Worm (Caenorhabditis elegans) whole organism, mixed stage, embryonic: ENCODE results near the gene cul-5.

Experiments
- bed-3 ChIP-seq: fragments of 200-800 bp; sonication (Bioruptor generic); optimal IDR thresholded peaks from 3 replicates; lab custom pipeline; 2018; ENCODE audit warnings: mild to moderate bottlenecking, missing genetic modification characterization, moderate library complexity, missing compliant biosample characterization
- cnd-1 ChIP-seq: fragments of 200-800 bp; sonication (Bioruptor generic); optimal IDR thresholded peaks from 2 replicates; lab custom pipeline; 2018; ENCODE audit warnings: mild to moderate bottlenecking, missing genetic modification characterization, missing compliant biosample characterization
- elt-3 ChIP-seq: fragments of 150-350 bp; optimal IDR thresholded peaks from 2 replicates; lab custom pipeline; 2014; ENCODE audit warnings: missing biosample characterization, missing genetic modification characterization
- lin-32 ChIP-seq: fragments of 200-800 bp; sonication (Bioruptor generic); optimal IDR thresholded peaks from 2 replicates; lab custom pipeline; 2018; ENCODE audit warnings: mild to moderate bottlenecking, missing genetic modification characterization, missing compliant biosample characterization
- lsy-2 ChIP-seq: fragments of 150-350 bp; optimal IDR thresholded peaks from 2 replicates; lab custom pipeline; 2014; ENCODE audit warnings: missing biosample characterization, missing genetic modification characterization
- mep-1 ChIP-seq: fragments of 150-350 bp; optimal IDR thresholded peaks from 2 replicates; lab custom pipeline; 2017; ENCODE audit warnings: missing biosample characterization, missing genetic modification reagents, missing genetic modification characterization, inconsistent platforms
- nhr-2 ChIP-seq: fragments of 150-350 bp; optimal IDR thresholded peaks from 2 replicates; lab custom pipeline; 2014; ENCODE audit warnings: missing biosample characterization, missing genetic modification characterization
- nhr-237 ChIP-seq: fragments of 150-350 bp; optimal IDR thresholded peaks from 2 replicates; lab custom pipeline; 2014; ENCODE audit warnings: missing biosample characterization, missing genetic modification characterization
- nhr-76 ChIP-seq: sonication (generic microtip); optimal IDR thresholded peaks from 2 replicates; lab custom pipeline; 2017; ENCODE audit warnings: missing biosample characterization, missing genetic modification characterization
- unc-39 ChIP-seq: fragments of 150-350 bp; optimal IDR thresholded peaks from 2 replicates; lab custom pipeline; 2014; ENCODE audit warnings: missing biosample characterization, missing genetic modification characterization
- unc-62 ChIP-seq: fragments of 150-350 bp; optimal IDR thresholded peaks from 2 replicates; lab custom pipeline; 2014; ENCODE audit warnings: missing biosample characterization, missing genetic modification reagents, missing genetic modification characterization
- ztf-11 ChIP-seq: fragments of 150-350 bp; optimal IDR thresholded peaks from 2 replicates; lab custom pipeline; 2014; ENCODE audit warnings: missing biosample characterization, missing genetic modification characterization

- TF ChIP-seq nhr-76: no peak
- no peak for TF ChIP-seq elt-3 (tag; lab: Kevin White, UChicago)
- TF ChIP-seq unc-62 (GFP tag; lab: Kevin White, UChicago): no peak
- no peak for TF ChIP-seq lin-32 (GFP tag; lab: Kevin White, UChicago)
- TF ChIP-seq nhr-237 (tag; lab: Kevin White, UChicago): no peak
- no peak for TF ChIP-seq unc-39 (tag; lab: Kevin White, UChicago)
- TF ChIP-seq bed-3 (GFP tag; lab: Kevin White, UChicago): no peak
- TF ChIP-seq mep-1 (tag; lab: Kevin White, UChicago): no peak
- no peak for TF ChIP-seq lsy-2 (tag; lab: Kevin White, UChicago)
- TF ChIP-seq cnd-1 (tag; lab: Kevin White, UChicago): no peak
- TF ChIP-seq ztf-11 (tag; lab: Kevin White, UChicago): no peak
- no peak for TF ChIP-seq nhr-2 (tag; lab: Kevin White, UChicago)
Observed at ce11 chrV:10229222-10229879, 50.0 kb downstream of the cul-5 start, which contains the start of the genes pyt-1 and fipr-7.
